Worm (Caenorhabditis elegans) whole organism, young adult: Measurements from ENCODE around the gene W01C9.2.

Source experiments
- B0019.2 ChIP-seq: fragments of 200-800 bp; sonication (Bioruptor generic); conservative IDR thresholded peaks from 2 replicates; pipeline ENCODE4 v1.3.6; 2022; ENCODE audit warnings: missing genetic modification reagents, missing genetic modification characterization, missing compliant biosample characterization
- F23B12.7 ChIP-seq: sonication (generic microtip); optimal IDR thresholded peaks from 2 replicates; lab custom pipeline; 2017; ENCODE audit warnings: missing genetic modification characterization, mild to moderate bottlenecking, missing compliant biosample characterization, antibody characterized with exemption, moderate library complexity; ENCODE audit not compliant: insufficient read depth
- F49E8.2 ChIP-seq: sonication (generic microtip); optimal IDR thresholded peaks from 3 replicates; lab custom pipeline; 2017; ENCODE audit warnings: missing genetic modification characterization, mild to moderate bottlenecking, missing compliant biosample characterization, antibody characterized with exemption, moderate library complexity; ENCODE audit not compliant: insufficient read depth
- F52B5.7 ChIP-seq: sonication (generic microtip); optimal IDR thresholded peaks from 2 replicates; lab custom pipeline; 2016; ENCODE audit warnings: mild to moderate bottlenecking, missing genetic modification characterization, missing compliant biosample characterization
- K12H6.12 ChIP-seq: fragments of 200-800 bp; sonication (Bioruptor generic); optimal IDR thresholded peaks from 2 replicates; lab custom pipeline; 2018; ENCODE audit warnings: mild to moderate bottlenecking, missing genetic modification characterization, missing compliant biosample characterization
- T26A5.8 ChIP-seq: sonication (generic microtip); optimal IDR thresholded peaks from 2 replicates; lab custom pipeline; 2016; ENCODE audit warnings: missing genetic modification characterization, missing compliant biosample characterization
- Y56A3A.18 ChIP-seq: fragments of 200-800 bp; sonication (Bioruptor generic); IDR thresholded peaks from 2 replicates; pipeline ENCODE4 v1.3.6; 2022; ENCODE audit warnings: missing genetic modification reagents, missing genetic modification characterization, missing compliant biosample characterization
- aptf-2 ChIP-seq: fragments of 200-800 bp; sonication (Bioruptor generic); conservative IDR thresholded peaks from 2 replicates; pipeline ENCODE4 v1.3.6; 2022; ENCODE audit warnings: missing genetic modification reagents, missing genetic modification characterization, missing compliant biosample characterization
- aptf-3 ChIP-seq: fragments of 200-800 bp; sonication (Bioruptor generic); IDR thresholded peaks from 2 replicates; pipeline ENCODE4 v1.3.6; 2022; ENCODE audit warnings: missing genetic modification characterization, missing compliant biosample characterization
- attf-3 ChIP-seq: fragments of 200-800 bp; sonication (Bioruptor generic); conservative IDR thresholded peaks from 2 replicates; pipeline ENCODE4 v1.3.6; 2022; ENCODE audit warnings: missing genetic modification reagents, missing genetic modification characterization, missing compliant biosample characterization
- attf-6 ChIP-seq: fragments of 200-800 bp; sonication (Bioruptor generic); IDR thresholded peaks from 2 replicates; pipeline ENCODE4 v1.3.6; 2022; ENCODE audit warnings: missing genetic modification reagents, missing genetic modification characterization, missing compliant biosample characterization
- ceh-27 ChIP-seq: fragments of 200-800 bp; sonication (Bioruptor generic); optimal IDR thresholded peaks from 2 replicates; lab custom pipeline; 2018; ENCODE audit warnings: mild to moderate bottlenecking, missing genetic modification characterization, moderate library complexity, missing compliant biosample characterization
- ceh-40 ChIP-seq: fragments of 200-800 bp; sonication (Bioruptor generic); IDR thresholded peaks from 2 replicates; pipeline ENCODE4 v1.3.6; 2022; ENCODE audit warnings: missing genetic modification characterization, missing compliant biosample characterization
- ceh-91 ChIP-seq: fragments of 200-800 bp; sonication (Bioruptor generic); IDR thresholded peaks from 2 replicates; pipeline ENCODE4 v1.3.6; 2022; ENCODE audit warnings: missing genetic modification reagents, missing genetic modification characterization, missing compliant biosample characterization
- chd-7 ChIP-seq: sonication (generic microtip); optimal IDR thresholded peaks from 2 replicates; lab custom pipeline; 2016; ENCODE audit warnings: mild to moderate bottlenecking, missing genetic modification characterization, moderate library complexity, missing compliant biosample characterization
- die-1 ChIP-seq: sonication (generic microtip); optimal IDR thresholded peaks from 2 replicates; lab custom pipeline; 2016; ENCODE audit warnings: missing genotype, mild to moderate bottlenecking, missing genetic modification characterization, missing compliant biosample characterization
- egl-18 ChIP-seq: fragments of 200-800 bp; sonication (Bioruptor generic); IDR thresholded peaks from 2 replicates; pipeline ENCODE4 v1.3.6; 2022; ENCODE audit warnings: missing genetic modification reagents, missing genetic modification characterization, missing compliant biosample characterization
- gei-17 ChIP-seq: fragments of 200-800 bp; sonication (Bioruptor generic); optimal IDR thresholded peaks from 2 replicates; lab custom pipeline; 2018; ENCODE audit warnings: mild to moderate bottlenecking, missing genetic modification characterization, missing compliant biosample characterization
- him-1 ChIP-seq: sonication (generic microtip); optimal IDR thresholded peaks from 2 replicates; lab custom pipeline; 2016; ENCODE audit warnings: missing genotype, missing genetic modification reagents, missing genetic modification characterization, missing compliant biosample characterization
- hlh-12 ChIP-seq: sonication (generic microtip); optimal IDR thresholded peaks from 2 replicates; lab custom pipeline; 2016; ENCODE audit warnings: missing genetic modification characterization, missing compliant biosample characterization
- hmg-1.2 ChIP-seq: fragments of 200-800 bp; sonication (Bioruptor generic); IDR thresholded peaks from 2 replicates; pipeline ENCODE4 v1.3.6; 2022; ENCODE audit warnings: missing genetic modification reagents, missing genetic modification characterization, missing compliant biosample characterization
- hmg-20 ChIP-seq: fragments of 200-800 bp; sonication (Bioruptor generic); IDR thresholded peaks from 2 replicates; pipeline ENCODE4 v1.3.6; 2022; ENCODE audit warnings: missing genetic modification reagents, missing genetic modification characterization, missing compliant biosample characterization
- hsf-1 ChIP-seq: fragments of 200-800 bp; sonication (Bioruptor generic); IDR thresholded peaks from 2 replicates; pipeline ENCODE4 v1.3.6; 2022; ENCODE audit warnings: missing genetic modification reagents, missing genetic modification characterization, missing compliant biosample characterization
- lin-26 ChIP-seq: fragments of 200-800 bp; sonication (Bioruptor generic); IDR thresholded peaks from 2 replicates; pipeline ENCODE4 v1.3.6; 2022; ENCODE audit warnings: missing genetic modification reagents, missing genetic modification characterization, missing compliant biosample characterization
- lin-35 ChIP-seq, 3 experiments: fragments of 150-350 bp in 2 of 3; sonication (generic microtip) in 1 of 3; optimal IDR thresholded peaks; 2 replicates each; lab custom pipeline; 2014 to 2018; ENCODE audit warnings: missing biosample characterization in 3 of 3, missing genetic modification characterization in 3 of 3, missing genetic modification reagents in 3 of 3
- lin-40 ChIP-seq: sonication (generic microtip); optimal IDR thresholded peaks from 2 replicates; lab custom pipeline; 2016; ENCODE audit warnings: missing genetic modification characterization, mild to moderate bottlenecking, missing compliant biosample characterization, missing genotype, missing genetic modification reagents
- lsy-27 ChIP-seq: sonication (generic microtip); optimal IDR thresholded peaks from 2 replicates; lab custom pipeline; 2017; ENCODE audit warnings: missing genetic modification characterization, mild to moderate bottlenecking, missing compliant biosample characterization, antibody characterized with exemption, missing genotype, borderline replicate concordance; ENCODE audit not compliant: insufficient read depth
- madf-6 ChIP-seq: fragments of 200-800 bp; sonication (Bioruptor generic); IDR thresholded peaks from 2 replicates; pipeline ENCODE4 v1.3.6; 2022; ENCODE audit warnings: missing genetic modification reagents, missing genetic modification characterization, missing compliant biosample characterization
- madf-8 ChIP-seq: fragments of 200-800 bp; sonication (Bioruptor generic); conservative IDR thresholded peaks from 2 replicates; pipeline ENCODE4 v1.3.6; 2022; ENCODE audit warnings: missing genetic modification reagents, missing genetic modification characterization, missing compliant biosample characterization
- mes-4 ChIP-seq: sonication (generic microtip); optimal IDR thresholded peaks from 2 replicates; lab custom pipeline; 2016; ENCODE audit warnings: missing genotype, missing genetic modification characterization, missing compliant biosample characterization
- nhr-179 ChIP-seq: sonication (generic microtip); optimal IDR thresholded peaks from 2 replicates; lab custom pipeline; 2016; ENCODE audit warnings: mild to moderate bottlenecking, missing genetic modification characterization, missing compliant biosample characterization
- nhr-27 ChIP-seq: fragments of 200-800 bp; sonication (Bioruptor generic); optimal IDR thresholded peaks from 2 replicates; lab custom pipeline; 2018; ENCODE audit warnings: mild to moderate bottlenecking, missing genetic modification characterization, moderate library complexity, missing compliant biosample characterization
- nhr-80 ChIP-seq: sonication (generic microtip); optimal IDR thresholded peaks from 2 replicates; lab custom pipeline; 2016; ENCODE audit warnings: missing genetic modification characterization, missing compliant biosample characterization
- pbrm-1 ChIP-seq: fragments of 200-800 bp; sonication (Bioruptor generic); IDR thresholded peaks from 2 replicates; pipeline ENCODE4 v1.3.6; 2022; ENCODE audit warnings: missing genetic modification reagents, missing genetic modification characterization, missing compliant biosample characterization
- rcor-1 ChIP-seq: fragments of 200-800 bp; sonication (Bioruptor generic); IDR thresholded peaks from 2 replicates; pipeline ENCODE4 v1.3.6; 2022; ENCODE audit warnings: missing genetic modification reagents, missing genetic modification characterization, missing compliant biosample characterization
- rec-8 ChIP-seq, 2 experiments: sonication (generic microtip); optimal IDR thresholded peaks; 2 replicates each; lab custom pipeline; 2016; ENCODE audit warnings: mild to moderate bottlenecking in 2 of 2, missing genetic modification characterization in 2 of 2, missing genetic modification reagents in 2 of 2, missing genotype in 2 of 2, missing biosample characterization in 1 of 2, missing compliant biosample characterization in 1 of 2, moderate library complexity in 1 of 2
- repo-1 ChIP-seq: sonication (generic microtip); optimal IDR thresholded peaks from 2 replicates; lab custom pipeline; 2017; ENCODE audit warnings: mild to moderate bottlenecking, missing genetic modification characterization, missing compliant biosample characterization
- rpc-1 ChIP-seq, 2 experiments: fragments of 150-350 bp in 1 of 2; sonication (generic microtip) in 1 of 2; optimal IDR thresholded peaks; 2 replicates each; lab custom pipeline; 2014 to 2018; ENCODE audit warnings: missing biosample characterization in 1 of 2, missing genetic modification characterization in 1 of 2, missing genetic modification reagents in 1 of 2, missing genotype in 1 of 2
- sdz-38 ChIP-seq: sonication (generic microtip); optimal IDR thresholded peaks from 2 replicates; lab custom pipeline; 2016; ENCODE audit warnings: missing genotype, missing genetic modification characterization, missing compliant biosample characterization
- snpc-4 ChIP-seq, 5 experiments: fragments of 150-350 bp in 1 of 5; sonication (generic microtip) in 4 of 5; optimal IDR thresholded peaks; 2 replicates each; lab custom pipeline; 2014 to 2018; ENCODE audit warnings: missing genetic modification characterization in 5 of 5, missing biosample characterization in 3 of 5, antibody characterized with exemption in 2 of 5, mild to moderate bottlenecking in 2 of 5, missing compliant biosample characterization in 2 of 5, missing genotype in 2 of 5, moderate library complexity in 2 of 5, missing genetic modification reagents in 1 of 5
- somi-1 ChIP-seq: fragments of 200-800 bp; sonication (Bioruptor generic); optimal IDR thresholded peaks from 2 replicates; lab custom pipeline; 2018; ENCODE audit warnings: mild to moderate bottlenecking, missing genetic modification characterization, missing compliant biosample characterization
- tbp1 ChIP-seq: fragments of 200-800 bp; sonication (Bioruptor generic); optimal IDR thresholded peaks from 2 replicates; lab custom pipeline; 2018; ENCODE audit warnings: mild to moderate bottlenecking, missing genetic modification characterization, missing compliant biosample characterization
- unc-130 ChIP-seq: sonication (generic microtip); optimal IDR thresholded peaks from 2 replicates; lab custom pipeline; 2016; ENCODE audit warnings: missing genetic modification reagents, missing genetic modification characterization, missing compliant biosample characterization
- ztf-25 ChIP-seq: fragments of 200-800 bp; sonication (Bioruptor generic); IDR thresholded peaks from 2 replicates; pipeline ENCODE4 v1.3.6; 2022; ENCODE audit warnings: missing genetic modification reagents, missing genetic modification characterization, missing compliant biosample characterization
- ztf-3 ChIP-seq: fragments of 200-800 bp; sonication (Bioruptor generic); optimal IDR thresholded peaks from 2 replicates; lab custom pipeline; 2018; ENCODE audit warnings: mild to moderate bottlenecking, missing genetic modification characterization, missing compliant biosample characterization

Gene W01C9.2

DNA sequence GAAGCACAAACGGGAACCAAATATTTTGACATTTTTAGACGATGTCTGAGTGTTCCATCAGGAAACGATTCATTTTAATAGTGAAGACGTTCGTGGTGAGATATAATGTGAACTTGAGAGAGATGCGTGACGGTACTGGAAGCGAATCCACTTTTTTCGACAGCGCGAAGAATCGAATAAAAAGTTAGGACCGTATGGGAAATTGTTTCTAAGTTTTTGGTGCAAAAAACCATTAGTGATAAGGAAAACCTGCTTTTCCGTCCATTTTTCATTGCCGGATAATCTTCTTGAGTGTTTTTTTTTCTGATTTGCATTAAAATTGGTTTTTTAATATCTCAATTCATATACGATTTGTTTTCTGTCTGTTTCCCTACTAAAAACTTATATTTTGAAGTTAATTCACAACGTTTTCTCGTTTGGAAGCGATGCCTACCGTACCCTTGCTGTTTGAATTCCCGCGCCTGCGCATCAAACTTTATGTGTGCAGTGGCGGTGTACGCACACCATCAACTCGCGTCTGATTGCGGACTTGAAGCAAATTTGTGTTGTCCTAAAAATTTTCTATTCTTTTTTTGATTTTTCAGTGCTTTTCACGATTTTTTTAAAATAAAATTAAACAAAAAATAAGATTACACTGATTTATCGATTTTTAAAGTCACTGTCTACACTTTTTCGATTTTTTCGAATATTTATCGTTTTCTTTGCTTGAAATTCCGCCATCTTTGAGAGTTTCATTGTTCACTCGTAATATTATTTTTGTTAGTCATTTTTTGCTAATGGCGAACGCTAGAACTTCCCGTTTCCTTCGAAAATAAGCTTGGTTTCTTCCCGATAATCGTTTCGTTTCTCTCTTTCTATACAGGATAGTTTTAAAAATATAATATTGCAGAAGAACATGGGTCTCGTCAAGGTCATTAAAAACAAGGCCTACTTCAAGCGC lies 33.1 kb downstream of the W01C9.2 start, which contains the start of the genes col-38 and rpl-5 (continued):
- TF ChIP-seq rcor-1 (GFP tag; lab: Robert Waterston, UW) (peak; percentile 69; the same call in 1 of the 2 replicates), ztf-25 (GFP tag; lab: Robert Waterston, UW) (no peak), nhr-179 (tag; lab: Kevin White, UChicago) (no peak), F52B5.7 (no peak), ceh-40 (GFP tag; lab: Robert Waterston, UW) (no peak), chd-7 (tag; lab: Kevin White, UChicago) (no peak), nhr-80 (tag; lab: Kevin White, UChicago) (peak; percentile 52), him-1 (tag; lab: Kevin White, UChicago) (peak; percentile 25), mes-4 (tag; lab: Kevin White, UChicago) (no peak), aptf-2 (GFP tag; lab: Robert Waterston, UW) (no peak), nhr-27 (tag; lab: Kevin White, UChicago) (no peak), Y56A3A.18 (no peak), hlh-12 (tag; lab: Kevin White, UChicago) (no peak), repo-1 (tag; lab: Kevin White, UChicago) (no peak), rpc-1 (optimal IDR thresholded peaks at IDR 0.05; lab: Kevin White, UChicago) (no peak), rpc-1 (tag; optimal IDR thresholded peaks at IDR 0.05; lab: Kevin White, UChicago) (no peak), tbp1 (peak; percentile 63), madf-8 (GFP tag; lab: Robert Waterston, UW) (peak; percentile 65), lin-40 (tag; lab: Kevin White, UChicago) (peak; percentile 56), sdz-38 (tag; lab: Kevin White, UChicago) (no peak), snpc-4 (GFP tag; optimal IDR thresholded peaks at IDR 0.05; lab: Kevin White, UChicago) (peak; percentile 37), snpc-4 (tag; optimal IDR thresholded peaks at IDR 0.05; lab: Kevin White, UChicago) (peak; percentile 36 to 75 (median 56)), hsf-1 (GFP tag; lab: Robert Waterston, UW) (peak; percentile 36; the same call in 1 of the 2 replicates), attf-3 (GFP tag; lab: Robert Waterston, UW) (peak; percentile 64), rec-8 (tag; optimal IDR thresholded peaks at IDR 0.05; lab: Kevin White, UChicago) (no peak), K12H6.12 (peak; percentile 64), lin-26 (GFP tag; lab: Robert Waterston, UW) (no peak), attf-6 (GFP tag; lab: Robert Waterston, UW) (no peak), ceh-91 (GFP tag; lab: Robert Waterston, UW) (peak; percentile 72), lin-35 (GFP tag; optimal IDR thresholded peaks at IDR 0.05; lab: Kevin White, UChicago) (peak; percentile 67 to 91 (median 74)), pbrm-1 (peak; percentile 83), unc-130 (GFP tag; lab: Kevin White, UChicago) (peak; percentile 16), aptf-3 (GFP tag; lab: Robert Waterston, UW) (no peak), F49E8.2 (peak; percentile 68), egl-18 (GFP tag; lab: Robert Waterston, UW) (no peak), somi-1 (no peak), ceh-27 (GFP tag; lab: Kevin White, UChicago) (peak; percentile 83), madf-6 (GFP tag; lab: Robert Waterston, UW) (peak; percentile 80), hmg-1.2 (GFP tag; lab: Robert Waterston, UW) (peak; percentile 62), B0019.2 (0 out of 2 replicates have a peak, but pooled peaks have one; percentile 27), hmg-20 (no peak), T26A5.8 (tag; lab: Kevin White, UChicago) (no peak), gei-17 (GFP tag; lab: Kevin White, UChicago) (no peak), ztf-3 (no peak), die-1 (tag; lab: Kevin White, UChicago) (no peak), lsy-27 (tag; lab: Kevin White, UChicago) (no peak), F23B12.7 (tag; lab: Kevin White, UChicago) (peak; percentile 96)
